Fruit fly (Drosophila melanogaster): ENCODE results near the gene Fum3.
"Not testable (repeated sequence)": the region's sequence is repeated elsewhere in the genome, so short reads cannot be mapped to it uniquely, and the experiment has no call there.

Gene Fum3

DNA sequence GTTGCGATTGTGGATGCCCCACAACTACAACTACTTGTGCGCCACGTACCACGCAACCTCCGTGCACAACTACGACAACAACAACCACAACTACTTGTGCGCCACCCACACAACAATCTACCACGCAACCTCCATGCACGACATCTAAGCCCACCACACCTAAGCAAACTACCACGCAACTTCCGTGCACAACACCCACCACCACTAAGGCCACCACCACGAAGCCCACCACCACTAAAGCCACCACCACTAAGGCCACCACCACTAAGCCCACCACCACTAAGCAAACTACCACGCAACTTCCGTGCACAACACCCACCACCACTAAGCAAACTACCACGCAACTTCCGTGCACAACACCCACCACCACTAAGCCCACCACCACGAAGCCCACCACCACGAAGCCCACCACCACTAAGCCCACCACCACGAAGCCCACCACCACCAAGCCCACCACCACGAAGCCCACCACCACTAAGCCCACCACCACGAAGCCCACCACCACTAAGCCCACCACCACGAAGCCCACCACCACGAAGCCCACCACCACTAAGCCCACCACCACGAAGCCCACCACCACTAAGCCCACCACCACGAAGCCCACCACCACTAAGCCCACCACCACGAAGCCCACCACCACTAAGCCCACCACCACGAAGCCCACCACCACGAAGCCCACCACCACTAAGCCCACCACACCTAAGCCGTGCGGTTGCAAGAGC lies 46.9 kb upstream of the Fum3 start (continued):
- TF ChIP-seq kni (GFP tag; optimal IDR thresholded peaks at IDR 0.05) (peak; percentile 88), CG6854 (GFP tag; optimal IDR thresholded peaks at IDR 0.05) (peak; percentile 49), Hr39 (optimal IDR thresholded peaks at IDR 0.05) (peak; percentile 48), CG8924 (tag; optimal IDR thresholded peaks at IDR 0.05) (peak; percentile 17), CG17385 (GFP tag; optimal IDR thresholded peaks at IDR 0.05) (peak; percentile 13), CG11695 (GFP tag; IDR thresholded peaks at IDR 0.05) (0 out of 3 replicates have a peak, but pooled peaks have one; percentile 19), CG2712 (tag; optimal IDR thresholded peaks at IDR 0.05) (peak; percentile 21), CG8478 (optimal IDR thresholded peaks at IDR 0.05) (peak; percentile 18), CG17328 (GFP tag; IDR thresholded peaks at IDR 0.05) (peak; percentile 22; the same call in 1 of the 2 replicates), CG10431 (GFP tag; optimal IDR thresholded peaks at IDR 0.05) (peak; percentile 53), gce (GFP tag; IDR thresholded peaks at IDR 0.05) (peak; percentile 52; the same call in 2 of the 3 replicates), CG13424 (tag; optimal IDR thresholded peaks at IDR 0.05) (peak; percentile 39), CG11504 (tag; optimal IDR thresholded peaks at IDR 0.05) (peak; percentile 26), CoRest (tag; optimal IDR thresholded peaks at IDR 0.05) (peak; percentile 21), CG10267 (tag; optimal IDR thresholded peaks at IDR 0.05) (peak; percentile 19), CG13296 (GFP tag; optimal IDR thresholded peaks at IDR 0.05) (peak; percentile 3), HLHmδ (GFP tag; optimal IDR thresholded peaks at IDR 0.05) (peak; percentile 68), CG5180 (GFP tag; optimal IDR thresholded peaks at IDR 0.05) (peak; percentile 69), lov (GFP tag; IDR thresholded peaks at IDR 0.05) (0 out of 3 replicates have a peak, but pooled peaks have one; percentile 18), z (GFP tag; IDR thresholded peaks at IDR 0.05) (0 out of 3 replicates have a peak, but pooled peaks have one; percentile 43), CG15601 (tag; optimal IDR thresholded peaks at IDR 0.05) (peak; percentile 54), CG31441 (GFP tag; IDR thresholded peaks at IDR 0.05) (peak; percentile 34; the same call in 1 of the 2 replicates), tap (tag; optimal IDR thresholded peaks at IDR 0.05) (peak; percentile 6), CG1603 (tag; optimal IDR thresholded peaks at IDR 0.05) (peak; percentile 5), CTCF (GFP tag; optimal IDR thresholded peaks at IDR 0.05) (peak; percentile 63), CG11723 (GFP tag; optimal IDR thresholded peaks at IDR 0.05) (peak; percentile 8), chm (GFP tag; IDR thresholded peaks at IDR 0.05) (peak; percentile 68; the same call in 1 of the 2 replicates), Awh (GFP tag; IDR thresholded peaks at IDR 0.05) (0 out of 2 replicates have a peak, but pooled peaks have one; percentile 40), CG33557 (GFP tag; optimal IDR thresholded peaks at IDR 0.05) (peak; percentile 66), ci (GFP tag; IDR thresholded peaks at IDR 0.05) (peak; percentile 71), CG10979 (tag; optimal IDR thresholded peaks at IDR 0.05) (peak; percentile 37), CG4328 (GFP tag; optimal IDR thresholded peaks at IDR 0.05) (peak; percentile 53), CG18262 (tag; optimal IDR thresholded peaks at IDR 0.05) (peak; percentile 26), CG34376 (GFP tag; optimal IDR thresholded peaks at IDR 0.05) (peak; percentile 34), CG17829 (tag; optimal IDR thresholded peaks at IDR 0.05) (peak; percentile 20), Sry-β (GFP tag; optimal IDR thresholded peaks at IDR 0.05) (peak; percentile 16), Med (GFP tag) (peak; percentile 58), CG8290 (tag; optimal IDR thresholded peaks at IDR 0.05) (peak in 1 of 2 experiments; percentile 85), vvl (GFP tag; IDR thresholded peaks at IDR 0.05) (0 out of 2 replicates have a peak, but pooled peaks have one; percentile 17), CG4360 (GFP tag; IDR thresholded peaks at IDR 0.05) (0 out of 2 replicates have a peak, but pooled peaks have one; percentile 26), CG2202 (tag; optimal IDR thresholded peaks at IDR 0.05) (peak; percentile 4), Hr51 (GFP tag; optimal IDR thresholded peaks at IDR 0.05) (peak in 1 of 2 experiments; percentile 2), MTF-1 (GFP tag; optimal IDR thresholded peaks at IDR 0.05; ENCODE audit: borderline replicate concordance) (peak; percentile 35)
- not testable (repeated sequence) for TF ChIP-seq lov (optimal IDR thresholded peaks at IDR 0.05); CG8290 (GFP tag; optimal IDR thresholded peaks at IDR 0.05)

Measured in whole organism, embryonic.